Fruit fly (Drosophila melanogaster) whole organism, embryonic: ENCODE results near the gene CG15337.
A peak's percentile ranks its signal among the peaks of the same experiment; 100 is the strongest.

Source experiments
- Adf1 ChIP-seq: fragments of 200-800 bp; sonication (Bioruptor generic); IDR thresholded peaks from 2 replicates; pipeline ENCODE4 v1.3.6; 2022; ENCODE audit warnings: missing biosample characterization, missing genetic modification characterization
- BEAF-32 ChIP-seq: fragments of 200-800 bp; sonication (Bioruptor generic); optimal IDR thresholded peaks from 3 replicates; lab custom pipeline; 2017; ENCODE audit warnings: missing biosample characterization, missing genetic modification characterization, mild to moderate bottlenecking, moderate library complexity, missing genetic modification reagents
- CG11560 ChIP-seq: fragments of 200-800 bp; sonication (Bioruptor generic); IDR thresholded peaks from 3 replicates; pipeline ENCODE4 v1.3.6; 2022; ENCODE audit warnings: missing biosample characterization, missing genetic modification characterization
- CG11695 ChIP-seq: fragments of 200-800 bp; sonication (Bioruptor generic); IDR thresholded peaks from 3 replicates; pipeline ENCODE4 v1.3.6; 2022; ENCODE audit warnings: missing biosample characterization, missing genetic modification characterization
- CG12236 ChIP-seq: fragments of 200-800 bp; sonication (Bioruptor generic); optimal IDR thresholded peaks from 2 replicates; lab custom pipeline; 2016; ENCODE audit warnings: missing biosample characterization, missing genetic modification characterization
- CG15011 ChIP-seq: fragments of 200-800 bp; sonication (Bioruptor generic); optimal IDR thresholded peaks from 3 replicates; lab custom pipeline; 2018; ENCODE audit warnings: missing biosample characterization, mild to moderate bottlenecking, missing genetic modification characterization
- CG1647 ChIP-seq: fragments of 200-800 bp; sonication (Bioruptor generic); optimal IDR thresholded peaks from 3 replicates; lab custom pipeline; 2016; ENCODE audit warnings: missing biosample characterization, missing genetic modification characterization
- CG16813 ChIP-seq: fragments of 200-800 bp; sonication (Bioruptor generic); IDR thresholded peaks from 3 replicates; pipeline ENCODE4 v1.3.6; 2022; ENCODE audit warnings: missing biosample characterization, missing genetic modification characterization; ENCODE audit not compliant: partially characterized antibody
- CG16815 ChIP-seq: fragments of 200-800 bp; sonication (Bioruptor generic); optimal IDR thresholded peaks from 3 replicates; lab custom pipeline; 2017; ENCODE audit warnings: missing biosample characterization, mild to moderate bottlenecking, missing genetic modification characterization
- CG2116 ChIP-seq: fragments of 200-800 bp; sonication (Bioruptor generic); optimal IDR thresholded peaks from 3 replicates; lab custom pipeline; 2018; ENCODE audit warnings: missing biosample characterization, mild to moderate bottlenecking, missing genetic modification characterization
- CG2199 ChIP-seq: fragments of 200-800 bp; sonication (Bioruptor generic); IDR thresholded peaks from 3 replicates; pipeline ENCODE4 v1.3.6; 2022; ENCODE audit warnings: missing biosample characterization, missing genetic modification characterization
- CG32532 ChIP-seq: fragments of 200-800 bp; sonication (Bioruptor generic); IDR thresholded peaks from 2 replicates; pipeline ENCODE4 v1.3.6; 2022; ENCODE audit warnings: missing biosample characterization, missing genetic modification characterization
- CG6254 ChIP-seq: fragments of 200-800 bp; sonication (Bioruptor generic); optimal IDR thresholded peaks from 3 replicates; lab custom pipeline; 2017; ENCODE audit warnings: mild to moderate bottlenecking, missing biosample characterization, missing genetic modification reagents, missing genetic modification characterization
- CG6813 ChIP-seq: fragments of 200-800 bp; sonication (Bioruptor generic); optimal IDR thresholded peaks from 2 replicates; lab custom pipeline; 2017; ENCODE audit warnings: missing biosample characterization, missing genetic modification characterization, mild to moderate bottlenecking, moderate library complexity, missing genetic modification reagents
- CG8924 ChIP-seq: fragments of 200-800 bp; optimal IDR thresholded peaks from 3 replicates; lab custom pipeline; 2019; ENCODE audit warnings: missing biosample characterization, mild to moderate bottlenecking, missing genetic modification characterization, moderate library complexity
- Dll ChIP-seq: fragments of 200-800 bp; sonication (Bioruptor generic); IDR thresholded peaks from 4 replicates; pipeline ENCODE4 v1.3.6; 2022; ENCODE audit warnings: missing biosample characterization, missing genetic modification characterization; ENCODE audit not compliant: partially characterized antibody
- Dref ChIP-seq: fragments of 200-800 bp; sonication (Bioruptor generic); IDR thresholded peaks from 2 replicates; pipeline ENCODE4 v1.3.6; 2022; ENCODE audit warnings: missing biosample characterization, missing genetic modification characterization
- Hr3 ChIP-seq: fragments of 200-800 bp; sonication (Bioruptor generic); optimal IDR thresholded peaks from 3 replicates; lab custom pipeline; 2016; ENCODE audit warnings: missing biosample characterization, missing genetic modification characterization
- Lhr ChIP-seq: fragments of 200-800 bp; sonication (Bioruptor generic); optimal IDR thresholded peaks from 3 replicates; lab custom pipeline; 2017; ENCODE audit warnings: mild to moderate bottlenecking, missing biosample characterization, missing genetic modification reagents, missing genetic modification characterization
- Lim3 ChIP-seq: fragments of 200-800 bp; sonication (Bioruptor generic); IDR thresholded peaks from 2 replicates; pipeline ENCODE4 v1.3.6; 2022; ENCODE audit warnings: missing biosample characterization, missing genetic modification characterization
- MESR4 ChIP-seq: fragments of 200-800 bp; sonication (Bioruptor generic); optimal IDR thresholded peaks from 2 replicates; lab custom pipeline; 2018; ENCODE audit warnings: missing biosample characterization, mild to moderate bottlenecking, missing genetic modification characterization, moderate library complexity
- NC2α ChIP-seq: fragments of 200-800 bp; sonication (Bioruptor generic); optimal IDR thresholded peaks from 2 replicates; lab custom pipeline; 2016; ENCODE audit warnings: missing biosample characterization, missing genetic modification characterization
- Oaz ChIP-seq: fragments of 200-800 bp; sonication (Bioruptor generic); IDR thresholded peaks from 2 replicates; pipeline ENCODE4 v1.3.6; 2022; ENCODE audit warnings: missing biosample characterization, missing genetic modification characterization
- Opbp ChIP-seq: fragments of 200-800 bp; sonication (Bioruptor generic); IDR thresholded peaks from 3 replicates; pipeline ENCODE4 v1.3.6; 2022; ENCODE audit warnings: missing biosample characterization, missing genetic modification characterization; ENCODE audit not compliant: partially characterized antibody
- Rx ChIP-seq: fragments of 200-800 bp; sonication (Bioruptor generic); IDR thresholded peaks from 2 replicates; pipeline ENCODE4 v1.3.6; 2022; ENCODE audit warnings: missing biosample characterization, missing genetic modification characterization
- Sox100B ChIP-seq: fragments of 200-800 bp; sonication (Bioruptor generic); optimal IDR thresholded peaks from 3 replicates; lab custom pipeline; 2018; ENCODE audit warnings: missing biosample characterization, mild to moderate bottlenecking, missing genetic modification characterization
- Ssrp ChIP-seq: fragments of 200-800 bp; sonication (Bioruptor generic); optimal IDR thresholded peaks from 2 replicates; lab custom pipeline; 2018; ENCODE audit warnings: missing biosample characterization, mild to moderate bottlenecking, missing genetic modification characterization, moderate library complexity
- amos ChIP-seq: fragments of 200-800 bp; sonication (Bioruptor generic); IDR thresholded peaks from 2 replicates; pipeline ENCODE4 v1.3.6; 2022; ENCODE audit warnings: missing biosample characterization, missing genetic modification characterization; ENCODE audit not compliant: partially characterized antibody
- bab2 ChIP-seq: fragments of 200-800 bp; sonication (Bioruptor generic); optimal IDR thresholded peaks from 2 replicates; lab custom pipeline; 2016; ENCODE audit warnings: missing biosample characterization, missing genetic modification characterization
- bowl ChIP-seq: fragments of 200-800 bp; sonication (Bioruptor generic); IDR thresholded peaks from 2 replicates; pipeline ENCODE4 v1.3.6; 2022; ENCODE audit warnings: missing biosample characterization, missing genetic modification characterization
- cato ChIP-seq: fragments of 200-800 bp; sonication (Bioruptor generic); optimal IDR thresholded peaks from 2 replicates; lab custom pipeline; 2016; ENCODE audit warnings: missing biosample characterization, missing genetic modification characterization, borderline replicate concordance
- caup ChIP-seq: fragments of 200-800 bp; sonication (Bioruptor generic); optimal IDR thresholded peaks from 3 replicates; lab custom pipeline; 2017; ENCODE audit warnings: missing biosample characterization, mild to moderate bottlenecking, missing genetic modification characterization, moderate library complexity; ENCODE audit not compliant: severe bottlenecking
- crp ChIP-seq, 2 experiments: fragments of 200-800 bp; sonication (Bioruptor generic); optimal IDR thresholded peaks; 2 replicates in 1 of 2; 3 replicates in 1 of 2; lab custom pipeline; 2017; ENCODE audit warnings: missing biosample characterization in 2 of 2, missing genetic modification characterization in 2 of 2, mild to moderate bottlenecking in 1 of 2, moderate library complexity in 1 of 2
- cwo ChIP-seq: fragments of 200-800 bp; sonication (Bioruptor generic); optimal IDR thresholded peaks from 3 replicates; lab custom pipeline; 2017; ENCODE audit warnings: missing biosample characterization, missing genetic modification characterization, mild to moderate bottlenecking, moderate library complexity, missing genetic modification reagents
- dati ChIP-seq: fragments of 200-800 bp; sonication (Bioruptor generic); IDR thresholded peaks from 2 replicates; pipeline ENCODE4 v1.3.6; 2022; ENCODE audit warnings: missing biosample characterization, missing genetic modification characterization
- dmrt11E ChIP-seq: fragments of 200-800 bp; sonication (Bioruptor generic); optimal IDR thresholded peaks from 3 replicates; lab custom pipeline; 2018; ENCODE audit warnings: missing biosample characterization, mild to moderate bottlenecking, missing genetic modification characterization, moderate library complexity
- dmrt99B ChIP-seq: fragments of 200-800 bp; sonication (Bioruptor generic); optimal IDR thresholded peaks from 2 replicates; lab custom pipeline; 2018; ENCODE audit warnings: missing biosample characterization, mild to moderate bottlenecking, missing genetic modification characterization, moderate library complexity
- ems ChIP-seq: fragments of 200-800 bp; sonication (Bioruptor generic); optimal IDR thresholded peaks from 3 replicates; lab custom pipeline; 2016; ENCODE audit warnings: missing biosample characterization, missing genetic modification characterization
- ewg ChIP-seq: fragments of 200-800 bp; sonication (Bioruptor generic); optimal IDR thresholded peaks from 3 replicates; lab custom pipeline; 2017; ENCODE audit warnings: mild to moderate bottlenecking, missing biosample characterization, missing genetic modification reagents, missing genetic modification characterization
- fd3F ChIP-seq: fragments of 200-800 bp; sonication (Bioruptor generic); optimal IDR thresholded peaks from 2 replicates; lab custom pipeline; 2018; ENCODE audit warnings: missing biosample characterization, mild to moderate bottlenecking, missing genetic modification characterization, moderate library complexity
- gfzf ChIP-seq: fragments of 200-800 bp; sonication (Bioruptor generic); optimal IDR thresholded peaks from 2 replicates; lab custom pipeline; 2016; ENCODE audit warnings: missing biosample characterization, mild to moderate bottlenecking, missing genetic modification characterization, moderate library complexity
- gt ChIP-seq: fragments of 200-800 bp; sonication (Bioruptor generic); IDR thresholded peaks from 2 replicates; pipeline ENCODE4 v1.3.6; 2022; ENCODE audit warnings: missing biosample characterization, missing genetic modification characterization
- knrl ChIP-seq: fragments of 200-800 bp; sonication (Bioruptor generic); IDR thresholded peaks from 3 replicates; pipeline ENCODE4 v1.3.6; 2022; ENCODE audit warnings: missing biosample characterization, missing genetic modification characterization; ENCODE audit not compliant: partially characterized antibody
- mam ChIP-seq: fragments of 200-800 bp; sonication (Bioruptor generic); optimal IDR thresholded peaks from 3 replicates; lab custom pipeline; 2016; ENCODE audit warnings: missing biosample characterization, missing genetic modification characterization
- mirr ChIP-seq: fragments of 200-800 bp; sonication (Bioruptor generic); optimal IDR thresholded peaks from 3 replicates; lab custom pipeline; 2018; ENCODE audit warnings: missing biosample characterization, mild to moderate bottlenecking, missing genetic modification characterization
- pum ChIP-seq: fragments of 200-800 bp; sonication (Bioruptor generic); optimal IDR thresholded peaks from 2 replicates; lab custom pipeline; 2016; ENCODE audit warnings: missing biosample characterization, missing genetic modification characterization
- scrt ChIP-seq: fragments of 200-800 bp; sonication (Bioruptor generic); optimal IDR thresholded peaks from 2 replicates; lab custom pipeline; 2018; ENCODE audit warnings: missing biosample characterization, mild to moderate bottlenecking, missing genetic modification characterization, moderate library complexity
- sob ChIP-seq: fragments of 200-800 bp; sonication (Bioruptor generic); IDR thresholded peaks from 2 replicates; pipeline ENCODE4 v1.3.6; 2022; ENCODE audit warnings: missing biosample characterization, missing genetic modification characterization

CG15337 gene

DNA sequence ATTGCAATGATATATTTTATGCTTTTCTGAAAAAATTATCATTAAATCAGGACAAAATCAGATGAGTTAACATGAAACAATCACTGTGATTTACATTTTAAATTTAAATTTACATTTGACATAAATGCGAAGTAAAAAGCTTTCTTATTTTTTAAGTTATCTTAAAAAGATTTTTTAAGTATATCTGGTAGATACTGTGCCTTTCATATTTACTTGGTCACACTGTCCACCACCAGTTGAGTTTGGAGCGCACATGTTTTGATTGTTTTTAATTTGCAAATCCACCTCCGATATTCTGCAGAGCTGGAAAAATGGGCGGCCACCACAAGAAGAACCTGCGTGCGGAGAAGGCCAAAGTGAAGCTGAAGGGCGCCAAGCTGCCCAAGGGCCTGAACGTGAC, 43.0 kb upstream of the CG15337 start, which contains the start of gene CG1575 (continued):
- TF ChIP-seq pum (GFP tag; lab: Kevin White, UChicago) = no peak
- peak in 1 of 2 experiments; percentile 29 for TF ChIP-seq crp (GFP tag; optimal IDR thresholded peaks at IDR 0.05; lab: Kevin White, UChicago)
- TF ChIP-seq gfzf (GFP tag; lab: Kevin White, UChicago) = peak; percentile 50
- no peak for TF ChIP-seq Lim3 (GFP tag; lab: Robert Waterston, UW)
- no peak for TF ChIP-seq ems (GFP tag; lab: Kevin White, UChicago)
- no peak for TF ChIP-seq CG32532 (GFP tag; lab: Robert Waterston, UW)
- no peak for TF ChIP-seq cato (GFP tag; lab: Kevin White, UChicago)
- TF ChIP-seq CG8924 (tag; lab: Kevin White, UChicago) = no peak
- TF ChIP-seq, all 482 proteins: peak for 18

- TF ChIP-seq bab2 (GFP tag; lab: Kevin White, UChicago) = no peak
- TF ChIP-seq CG16815 (GFP tag; lab: Kevin White, UChicago) = no peak
- no peak for TF ChIP-seq CG15011 (GFP tag; lab: Kevin White, UChicago)
- TF ChIP-seq Adf1 (GFP tag; lab: Robert Waterston, UW) = no peak
- peak; percentile 11; the same call in 1 of the 3 replicates for TF ChIP-seq Opbp
- TF ChIP-seq Oaz (GFP tag; lab: Robert Waterston, UW) = no peak
- no peak for TF ChIP-seq Ssrp (tag; lab: Kevin White, UChicago)
- no peak for TF ChIP-seq CG11560 (tag; lab: Robert Waterston, UW)
- TF ChIP-seq MESR4 (GFP tag; lab: Kevin White, UChicago) = peak; percentile 47
- TF ChIP-seq Dll (GFP tag; lab: Robert Waterston, UW) = 0 out of 4 replicates have a peak, but pooled peaks have one; percentile 20
- TF ChIP-seq BEAF-32 (GFP tag; lab: Kevin White, UChicago) = peak; percentile 43
- TF ChIP-seq dmrt11E = no peak
- peak; percentile 68 for TF ChIP-seq CG2116
- TF ChIP-seq Hr3 (GFP tag; lab: Kevin White, UChicago) = no peak
- no peak for TF ChIP-seq mirr (GFP tag; lab: Kevin White, UChicago)
- peak; percentile 49 for TF ChIP-seq cwo (GFP tag; lab: Kevin White, UChicago)
- no peak for TF ChIP-seq Lhr (GFP tag; lab: Kevin White, UChicago)
- no peak for TF ChIP-seq dmrt99B (tag; lab: Kevin White, UChicago)
- TF ChIP-seq Dref = no peak
- TF ChIP-seq ewg (GFP tag; lab: Kevin White, UChicago) = no peak
- TF ChIP-seq CG32532 (GFP tag; lab: Robert Waterston, UW) = no peak
- TF ChIP-seq CG6254 (GFP tag; lab: Kevin White, UChicago) = no peak
- no peak for TF ChIP-seq gt (GFP tag; lab: Robert Waterston, UW)
- peak; percentile 20 for TF ChIP-seq scrt
- no peak for TF ChIP-seq CG12236 (GFP tag; lab: Kevin White, UChicago)
- no peak for TF ChIP-seq knrl
- no peak for TF ChIP-seq Sox100B
- TF ChIP-seq NC2α (GFP tag; lab: Kevin White, UChicago) = no peak
- no peak for TF ChIP-seq dati
- TF ChIP-seq CG6813 (GFP tag; lab: Kevin White, UChicago) = no peak
- no peak for TF ChIP-seq fd3F (GFP tag; lab: Kevin White, UChicago)
- no peak for TF ChIP-seq CG11695 (GFP tag; lab: Robert Waterston, UW)
- TF ChIP-seq bowl (GFP tag; lab: Robert Waterston, UW) = no peak
- TF ChIP-seq CG1647 (GFP tag; lab: Kevin White, UChicago) = no peak
- TF ChIP-seq mam (GFP tag; lab: Kevin White, UChicago) = no peak
- no peak for TF ChIP-seq CG16813 (GFP tag; lab: Robert Waterston, UW)
- no peak for TF ChIP-seq caup (GFP tag; lab: Kevin White, UChicago)
- no peak for TF ChIP-seq amos (GFP tag; lab: Robert Waterston, UW)
- TF ChIP-seq CG2199 = no peak
- TF ChIP-seq Rx (GFP tag; lab: Robert Waterston, UW) = no peak
- TF ChIP-seq sob (GFP tag; lab: Robert Waterston, UW) = no peak
These were observed 38.9 kb upstream of the CG15337 start, which contains the start of gene CG2260 for dm6 chrX:8120939-8121338. TSS of gene CG2260 (minus strand) at chrX:8121147.
